Fruit fly (Drosophila melanogaster) whole organism, embryonic: Measurements from ENCODE around the gene CG5399.
A peak's percentile ranks its signal among the peaks of the same experiment; 100 is the strongest.

ENCODE experiments used
- Antp ChIP-seq: fragments of 200-800 bp; sonication (Bioruptor generic); optimal IDR thresholded peaks from 3 replicates; lab custom pipeline; 2016; ENCODE audit warnings: missing biosample characterization, missing genetic modification characterization
- CG1024 ChIP-seq: fragments of 200-800 bp; sonication (Bioruptor generic); IDR thresholded peaks from 2 replicates; pipeline ENCODE4 v1.3.6; 2022; ENCODE audit warnings: missing biosample characterization, missing genetic modification characterization
- CG11695 ChIP-seq: fragments of 200-800 bp; sonication (Bioruptor generic); IDR thresholded peaks from 3 replicates; pipeline ENCODE4 v1.3.6; 2022; ENCODE audit warnings: missing biosample characterization, missing genetic modification characterization
- CG12236 ChIP-seq: fragments of 200-800 bp; sonication (Bioruptor generic); optimal IDR thresholded peaks from 2 replicates; lab custom pipeline; 2016; ENCODE audit warnings: missing biosample characterization, missing genetic modification characterization
- CG13424 ChIP-seq: fragments of 200-800 bp; sonication (Bioruptor generic); optimal IDR thresholded peaks from 2 replicates; lab custom pipeline; 2019; ENCODE audit warnings: missing biosample characterization, mild to moderate bottlenecking, missing genetic modification characterization, moderate library complexity
- CG14710 ChIP-seq: fragments of 200-800 bp; sonication (Bioruptor generic); optimal IDR thresholded peaks from 3 replicates; lab custom pipeline; 2019; ENCODE audit warnings: missing biosample characterization, mild to moderate bottlenecking, missing genetic modification characterization, moderate library complexity
- CG17328 ChIP-seq: fragments of 200-800 bp; sonication (Bioruptor generic); IDR thresholded peaks from 2 replicates; pipeline ENCODE4 v1.3.6; 2022; ENCODE audit warnings: missing biosample characterization, missing genetic modification characterization
- CG1832 ChIP-seq: fragments of 200-800 bp; sonication (Bioruptor generic); optimal IDR thresholded peaks from 2 replicates; lab custom pipeline; 2017; ENCODE audit warnings: missing biosample characterization, mild to moderate bottlenecking, missing genetic modification characterization, inconsistent platforms
- CG2116 ChIP-seq: fragments of 200-800 bp; sonication (Bioruptor generic); optimal IDR thresholded peaks from 3 replicates; lab custom pipeline; 2018; ENCODE audit warnings: missing biosample characterization, mild to moderate bottlenecking, missing genetic modification characterization
- CG30020 ChIP-seq: fragments of 200-800 bp; optimal IDR thresholded peaks from 2 replicates; lab custom pipeline; 2019; ENCODE audit warnings: missing biosample characterization, mild to moderate bottlenecking, missing genetic modification characterization, moderate library complexity
- CG4730 ChIP-seq: fragments of 200-800 bp; sonication (Bioruptor generic); IDR thresholded peaks from 2 replicates; pipeline ENCODE4 v1.3.6; 2022; ENCODE audit warnings: missing biosample characterization, missing genetic modification characterization
- CG6654 ChIP-seq: fragments of 200-800 bp; sonication (Bioruptor generic); optimal IDR thresholded peaks from 2 replicates; lab custom pipeline; 2017; ENCODE audit warnings: missing biosample characterization, mild to moderate bottlenecking, missing genetic modification characterization
- CG6689 ChIP-seq: fragments of 200-800 bp; sonication (Bioruptor generic); IDR thresholded peaks from 2 replicates; pipeline ENCODE4 v1.3.6; 2022; ENCODE audit warnings: missing biosample characterization, missing genetic modification characterization
- CG7928 ChIP-seq: fragments of 200-800 bp; sonication (Bioruptor generic); optimal IDR thresholded peaks from 2 replicates; lab custom pipeline; 2017; ENCODE audit warnings: missing biosample characterization, mild to moderate bottlenecking, missing genetic modification characterization
- CG8089 ChIP-seq: fragments of 200-800 bp; sonication (Bioruptor generic); optimal IDR thresholded peaks from 3 replicates; lab custom pipeline; 2016; ENCODE audit warnings: missing biosample characterization, missing genetic modification characterization
- CG9817 ChIP-seq: fragments of 200-800 bp; sonication (Bioruptor generic); optimal IDR thresholded peaks from 2 replicates; lab custom pipeline; 2018; ENCODE audit warnings: missing biosample characterization, mild to moderate bottlenecking, missing genetic modification characterization, moderate library complexity
- Deaf1 ChIP-seq: fragments of 200-800 bp; optimal IDR thresholded peaks from 3 replicates; lab custom pipeline; 2019; ENCODE audit warnings: missing biosample characterization, mild to moderate bottlenecking, missing genetic modification characterization, moderate library complexity
- HLH4C ChIP-seq: fragments of 200-800 bp; sonication (Bioruptor generic); IDR thresholded peaks from 3 replicates; pipeline ENCODE4 v1.3.6; 2022; ENCODE audit warnings: missing biosample characterization, missing genetic modification characterization; ENCODE audit not compliant: partially characterized antibody
- HmgZ ChIP-seq: fragments of 200-800 bp; sonication (Bioruptor generic); optimal IDR thresholded peaks from 2 replicates; lab custom pipeline; 2018; ENCODE audit warnings: missing biosample characterization, mild to moderate bottlenecking, missing genetic modification characterization
- Hr3 ChIP-seq: fragments of 200-800 bp; sonication (Bioruptor generic); optimal IDR thresholded peaks from 3 replicates; lab custom pipeline; 2016; ENCODE audit warnings: missing biosample characterization, missing genetic modification characterization
- Kr ChIP-seq: fragments of 200-800 bp; sonication (Bioruptor generic); optimal IDR thresholded peaks from 2 replicates; lab custom pipeline; 2017; ENCODE audit warnings: missing biosample characterization, mild to moderate bottlenecking, missing genetic modification characterization
- Oli ChIP-seq: fragments of 200-800 bp; sonication (Bioruptor generic); optimal IDR thresholded peaks from 2 replicates; lab custom pipeline; 2018; ENCODE audit warnings: missing biosample characterization, mild to moderate bottlenecking, missing genetic modification characterization, moderate library complexity
- Rx ChIP-seq: fragments of 200-800 bp; sonication (Bioruptor generic); IDR thresholded peaks from 2 replicates; pipeline ENCODE4 v1.3.6; 2022; ENCODE audit warnings: missing biosample characterization, missing genetic modification characterization
- Scr ChIP-seq: fragments of 200-800 bp; sonication (Bioruptor generic); IDR thresholded peaks from 2 replicates; pipeline ENCODE4 v1.3.6; 2022; ENCODE audit warnings: missing biosample characterization, missing genetic modification characterization; ENCODE audit not compliant: partially characterized antibody
- Side ChIP-seq: fragments of 200-800 bp; sonication (Bioruptor generic); optimal IDR thresholded peaks from 2 replicates; lab custom pipeline; 2016; ENCODE audit warnings: missing biosample characterization, missing genetic modification characterization
- Sin3A ChIP-seq: fragments of >200 bp; optimal IDR thresholded peaks from 2 replicates; lab custom pipeline; 2018
- Sox102F ChIP-seq: fragments of 200-800 bp; sonication (Bioruptor generic); optimal IDR thresholded peaks from 2 replicates; lab custom pipeline; 2018; ENCODE audit warnings: missing biosample characterization, mild to moderate bottlenecking, missing genetic modification characterization, moderate library complexity
- Xrp1 ChIP-seq: fragments of 200-800 bp; sonication (Bioruptor generic); IDR thresholded peaks from 2 replicates; pipeline ENCODE4 v1.3.6; 2022; ENCODE audit warnings: missing biosample characterization, missing genetic modification characterization
- YL-1 ChIP-seq: fragments of 200-800 bp; sonication (Bioruptor generic); optimal IDR thresholded peaks from 3 replicates; lab custom pipeline; 2017; ENCODE audit warnings: missing biosample characterization, mild to moderate bottlenecking, missing genetic modification characterization
- ato ChIP-seq: fragments of 200-800 bp; sonication (Bioruptor generic); IDR thresholded peaks from 2 replicates; pipeline ENCODE4 v1.3.6; 2022; ENCODE audit warnings: missing biosample characterization, missing genetic modification characterization; ENCODE audit not compliant: partially characterized antibody
- bbx ChIP-seq: fragments of 200-800 bp; sonication (Bioruptor generic); IDR thresholded peaks from 2 replicates; pipeline ENCODE4 v1.3.6; 2022; ENCODE audit warnings: missing biosample characterization, missing genetic modification characterization; ENCODE audit not compliant: partially characterized antibody
- crp ChIP-seq, 2 experiments: fragments of 200-800 bp; sonication (Bioruptor generic); optimal IDR thresholded peaks; 2 replicates in 1 of 2; 3 replicates in 1 of 2; lab custom pipeline; 2017; ENCODE audit warnings: missing biosample characterization in 2 of 2, missing genetic modification characterization in 2 of 2, mild to moderate bottlenecking in 1 of 2, moderate library complexity in 1 of 2
- da ChIP-seq: fragments of 200-800 bp; sonication (Bioruptor generic); optimal IDR thresholded peaks from 2 replicates; lab custom pipeline; 2016; ENCODE audit warnings: missing biosample characterization, missing genetic modification characterization
- dan ChIP-seq: fragments of 200-800 bp; sonication (Bioruptor generic); IDR thresholded peaks from 2 replicates; pipeline ENCODE4 v1.3.6; 2022; ENCODE audit warnings: missing biosample characterization, missing genetic modification characterization
- ewg ChIP-seq: fragments of 200-800 bp; sonication (Bioruptor generic); optimal IDR thresholded peaks from 3 replicates; lab custom pipeline; 2017; ENCODE audit warnings: mild to moderate bottlenecking, missing biosample characterization, missing genetic modification reagents, missing genetic modification characterization
- gce ChIP-seq: fragments of 200-800 bp; sonication (Bioruptor generic); IDR thresholded peaks from 3 replicates; pipeline ENCODE4 v1.3.6; 2022; ENCODE audit warnings: missing biosample characterization, missing genetic modification characterization
- gsb ChIP-seq: fragments of 200-800 bp; sonication (Bioruptor generic); IDR thresholded peaks from 2 replicates; pipeline ENCODE4 v1.3.6; 2022; ENCODE audit warnings: missing biosample characterization, missing genetic modification characterization
- gt ChIP-seq: fragments of 200-800 bp; sonication (Bioruptor generic); IDR thresholded peaks from 2 replicates; pipeline ENCODE4 v1.3.6; 2022; ENCODE audit warnings: missing biosample characterization, missing genetic modification characterization
- insv ChIP-seq, 2 experiments: fragments of 200-800 bp; sonication (Bioruptor generic); optimal IDR thresholded peaks; 3 replicates each; lab custom pipeline; 2016 to 2018; ENCODE audit warnings: missing biosample characterization in 2 of 2, missing genetic modification characterization in 2 of 2
- ken ChIP-seq: fragments of 200-800 bp; sonication (Bioruptor generic); IDR thresholded peaks from 3 replicates; pipeline ENCODE4 v1.3.6; 2022; ENCODE audit warnings: missing biosample characterization, missing genetic modification characterization
- lilli ChIP-seq: fragments of 200-800 bp; sonication (Bioruptor generic); optimal IDR thresholded peaks from 3 replicates; lab custom pipeline; 2016; ENCODE audit warnings: missing biosample characterization, missing genetic modification characterization
- maf-S ChIP-seq: fragments of 200-800 bp; sonication (Bioruptor generic); optimal IDR thresholded peaks from 2 replicates; lab custom pipeline; 2016; ENCODE audit warnings: missing biosample characterization, missing genetic modification characterization
- nerfin-2 ChIP-seq: fragments of 200-800 bp; sonication (Bioruptor generic); IDR thresholded peaks from 2 replicates; pipeline ENCODE4 v1.3.6; 2022; ENCODE audit warnings: missing biosample characterization, missing genetic modification characterization; ENCODE audit not compliant: partially characterized antibody
- odd ChIP-seq: fragments of 200-800 bp; sonication (Bioruptor generic); optimal IDR thresholded peaks from 2 replicates; lab custom pipeline; 2017; ENCODE audit warnings: missing biosample characterization, mild to moderate bottlenecking, missing genetic modification characterization
- row ChIP-seq: fragments of 200-800 bp; sonication (Bioruptor generic); IDR thresholded peaks from 3 replicates; pipeline ENCODE4 v1.3.6; 2022; ENCODE audit warnings: missing biosample characterization, missing genetic modification characterization
- sisA ChIP-seq: fragments of 200-800 bp; sonication (Bioruptor generic); IDR thresholded peaks from 2 replicates; pipeline ENCODE4 v1.3.6; 2022; ENCODE audit warnings: missing biosample characterization, missing genetic modification characterization
- usp ChIP-seq: fragments of >200 bp; optimal IDR thresholded peaks from 2 replicates; lab custom pipeline; 2017; ENCODE audit warnings: missing biosample characterization, missing genetic modification characterization
- wor ChIP-seq: fragments of 200-800 bp; sonication (Bioruptor generic); IDR thresholded peaks from 2 replicates; pipeline ENCODE4 v1.3.6; 2022; ENCODE audit warnings: missing biosample characterization, missing genetic modification characterization
- zen ChIP-seq: fragments of 200-800 bp; sonication (Bioruptor generic); optimal IDR thresholded peaks from 3 replicates; lab custom pipeline; 2018; ENCODE audit warnings: missing biosample characterization, mild to moderate bottlenecking, missing genetic modification characterization, moderate library complexity

The CG5399 gene

dm6 chr3R:15676186-15677073 lies 18.6 kb upstream of the CG5399 start (continued):
- TF ChIP-seq CG13424 (tag; lab: Kevin White, UChicago) (peak; percentile 47), Side (GFP tag; lab: Kevin White, UChicago) (no peak), sisA (GFP tag; lab: Robert Waterston, UW) (peak; percentile 48), Sox102F (GFP tag; lab: Kevin White, UChicago) (peak; percentile 61), gsb (GFP tag; lab: Robert Waterston, UW) (no peak), CG6654 (no peak), insv (GFP tag; optimal IDR thresholded peaks at IDR 0.05; lab: Kevin White, UChicago) (no peak), ewg (peak; percentile 55), CG11695 (GFP tag; lab: Robert Waterston, UW) (0 out of 3 replicates have a peak, but pooled peaks have one; percentile 17), lilli (GFP tag; lab: Kevin White, UChicago) (peak; percentile 43), zen (tag; lab: Kevin White, UChicago) (no peak), wor (GFP tag; lab: Robert Waterston, UW) (no peak), da (GFP tag; lab: Kevin White, UChicago) (no peak), Deaf1 (no peak), dan (GFP tag; lab: Robert Waterston, UW) (no peak), Hr3 (GFP tag; lab: Kevin White, UChicago) (peak; percentile 56), Antp (peak; percentile 3), CG1832 (no peak), usp (GFP tag; lab: Kevin White, UChicago) (no peak), CG14710 (tag; lab: Kevin White, UChicago) (peak; percentile 28), CG30020 (tag; lab: Kevin White, UChicago) (no peak), CG12236 (GFP tag; lab: Kevin White, UChicago) (peak; percentile 45), CG1024 (GFP tag; lab: Robert Waterston, UW) (peak; percentile 63; the same call in 1 of the 2 replicates), nerfin-2 (GFP tag; lab: Robert Waterston, UW) (no peak), CG7928 (GFP tag; lab: Kevin White, UChicago) (no peak), CG9817 (tag; lab: Kevin White, UChicago) (peak; percentile 12), odd (GFP tag; lab: Kevin White, UChicago) (peak; percentile 46), HLH4C (GFP tag; lab: Robert Waterston, UW) (no peak), bbx (GFP tag; lab: Robert Waterston, UW) (no peak), ato (GFP tag; lab: Robert Waterston, UW) (no peak), CG2116 (GFP tag; lab: Kevin White, UChicago) (peak; percentile 76), Kr (GFP tag; lab: Kevin White, UChicago) (peak; percentile 63), crp (GFP tag; optimal IDR thresholded peaks at IDR 0.05; lab: Kevin White, UChicago) (no peak), HmgZ (tag; lab: Kevin White, UChicago) (peak; percentile 16), gt (GFP tag; lab: Robert Waterston, UW) (no peak), ken (GFP tag; lab: Robert Waterston, UW) (peak; percentile 39; the same call in 1 of the 3 replicates), CG8089 (peak; percentile 62), gce (GFP tag; lab: Robert Waterston, UW) (0 out of 3 replicates have a peak, but pooled peaks have one; percentile 61), YL-1 (peak; percentile 28), CG4730 (GFP tag; lab: Robert Waterston, UW) (peak; percentile 43; the same call in 1 of the 2 replicates), Oli (peak; percentile 48), CG17328 (GFP tag; lab: Robert Waterston, UW) (peak; percentile 64), Rx (GFP tag; lab: Robert Waterston, UW) (peak; percentile 48; the same call in 1 of the 2 replicates), Sin3A (lab: Kevin White, UChicago) (no peak), Scr (GFP tag; lab: Robert Waterston, UW) (no peak), Xrp1 (GFP tag; lab: Robert Waterston, UW) (peak; percentile 75), row (GFP tag; lab: Robert Waterston, UW) (peak; percentile 53), maf-S (GFP tag; lab: Kevin White, UChicago) (peak; percentile 17), CG6689 (GFP tag; lab: Robert Waterston, UW) (peak; percentile 61)
